Worm (Caenorhabditis elegans) whole organism, L4/young adult: Measurements from ENCODE around the gene Y57G11B.2.

ENCODE experiments used
- W03F9.2 ChIP-seq: fragments of 150-350 bp; optimal IDR thresholded peaks from 2 replicates; lab custom pipeline; 2014; ENCODE audit warnings: missing biosample characterization, missing genetic modification characterization
- dao-5 ChIP-seq: sonication (generic microtip); optimal IDR thresholded peaks from 2 replicates; lab custom pipeline; 2016; ENCODE audit warnings: missing genotype, missing genetic modification characterization, moderate library complexity, missing compliant biosample characterization
- him-1 ChIP-seq: sonication (generic microtip); optimal IDR thresholded peaks from 2 replicates; lab custom pipeline; 2016; ENCODE audit warnings: missing genotype, missing genetic modification reagents, missing genetic modification characterization, missing compliant biosample characterization

DNA sequence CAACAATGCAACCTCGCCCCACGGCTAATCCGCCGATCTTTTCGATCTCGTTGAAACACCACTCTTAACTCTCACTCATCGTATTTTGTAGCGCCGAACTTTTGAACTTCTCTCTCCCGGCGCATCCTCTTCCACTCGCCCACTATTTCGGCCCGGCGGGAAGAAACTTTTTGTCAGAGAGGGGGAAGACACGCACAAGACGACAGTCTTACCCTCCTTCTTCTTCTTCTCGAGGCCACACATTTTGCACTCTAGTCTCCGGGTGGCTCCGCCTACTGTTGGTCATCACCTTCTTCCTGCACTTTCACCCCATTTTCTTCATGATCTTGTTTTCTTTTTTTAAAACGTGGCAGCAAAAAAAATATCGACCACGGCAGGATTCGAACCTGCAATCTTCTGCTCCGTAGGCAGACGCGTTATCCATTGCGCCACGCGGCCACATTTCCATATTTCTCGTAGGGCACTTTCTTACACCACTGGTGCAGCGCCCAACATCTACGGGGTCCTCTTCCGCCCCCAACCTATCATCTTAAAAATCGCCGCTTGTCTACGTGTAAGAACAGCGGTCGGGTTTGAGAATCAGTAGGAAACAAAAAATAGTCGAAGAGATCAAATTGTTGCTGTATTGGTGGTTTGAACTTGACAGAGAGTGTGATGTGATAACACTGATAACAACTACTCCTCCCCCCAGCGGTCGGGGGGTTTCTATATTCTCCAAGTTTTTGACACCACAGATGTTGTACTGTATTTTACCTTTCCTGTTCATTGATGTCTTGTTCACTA, 46.0 kb downstream of the Y57G11B.2 start:
- TF ChIP-seq dao-5 (tag; lab: Kevin White, UChicago), result peak; percentile 5
- no peak for TF ChIP-seq him-1 (tag; lab: Kevin White, UChicago)
- TF ChIP-seq W03F9.2, result no peak
